Worm (Caenorhabditis elegans) whole organism, L3 larva: ENCODE measurements around the gene helq-1.

Experiments used
- elt-2 ChIP-seq: sonication (generic microtip); optimal IDR thresholded peaks from 2 replicates; lab custom pipeline; 2016; ENCODE audit warnings: missing genetic modification reagents, mild to moderate bottlenecking, missing genetic modification characterization, missing compliant biosample characterization
- fos-1 ChIP-seq: fragments of 150-350 bp; optimal IDR thresholded peaks from 2 replicates; lab custom pipeline; 2014; ENCODE audit warnings: missing biosample characterization, missing genetic modification characterization
- hmg-11 ChIP-seq: sonication (generic microtip); optimal IDR thresholded peaks from 2 replicates; lab custom pipeline; 2016; ENCODE audit warnings: missing genetic modification characterization, missing compliant biosample characterization
- lin-39 ChIP-seq: fragments of 150-350 bp; optimal IDR thresholded peaks from 2 replicates; lab custom pipeline; 2018; ENCODE audit warnings: missing biosample characterization, missing genetic modification reagents, missing genetic modification characterization
- lsy-12 ChIP-seq: sonication (generic microtip); optimal IDR thresholded peaks from 2 replicates; lab custom pipeline; 2016; ENCODE audit warnings: mild to moderate bottlenecking, missing genetic modification characterization, missing compliant biosample characterization
- mml-1 ChIP-seq: fragments of 150-350 bp; sonication (generic microtip); optimal IDR thresholded peaks from 3 replicates; lab custom pipeline; 2014; ENCODE audit warnings: missing biosample characterization, missing genetic modification characterization
- nhr-237 ChIP-seq: fragments of 150-350 bp; optimal IDR thresholded peaks from 2 replicates; lab custom pipeline; 2014; ENCODE audit warnings: missing biosample characterization, missing genetic modification characterization
- sea-2 ChIP-seq: fragments of 150-350 bp; sonication (generic microtip); optimal IDR thresholded peaks from 4 replicates; lab custom pipeline; 2014; ENCODE audit warnings: missing biosample characterization, missing genetic modification reagents, missing genetic modification characterization

The helq-1 gene

ce11 chrIII:530899-531298 lies 56.0 kb downstream of the helq-1 start:
- TF ChIP-seq nhr-237 (tag; lab: Kevin White, UChicago) (no peak), lin-39 (tag; lab: Kevin White, UChicago) (no peak), fos-1 (no peak), elt-2 (tag; lab: Kevin White, UChicago) (peak; percentile 58), sea-2 (no peak), mml-1 (tag; lab: Kevin White, UChicago) (no peak), lsy-12 (tag; lab: Kevin White, UChicago) (no peak), hmg-11 (tag; lab: Kevin White, UChicago) (no peak)
